Worm (Caenorhabditis elegans) whole organism, early embryonic: ENCODE measurements around the gene D2021.4.

Experiments
- B0310.2 ChIP-seq: sonication (generic microtip); optimal IDR thresholded peaks from 2 replicates; lab custom pipeline; 2016; ENCODE audit warnings: mild to moderate bottlenecking, missing genetic modification characterization, missing compliant biosample characterization
- F13C5.2 ChIP-seq: sonication (generic microtip); optimal IDR thresholded peaks from 2 replicates; lab custom pipeline; 2017; ENCODE audit warnings: mild to moderate bottlenecking, missing genetic modification characterization, inconsistent platforms, missing compliant biosample characterization
- aly-1 ChIP-seq: sonication (generic microtip); optimal IDR thresholded peaks from 2 replicates; lab custom pipeline; 2016; ENCODE audit warnings: missing genetic modification characterization, missing compliant biosample characterization
- ama-1 ChIP-seq: fragments of 150-350 bp; optimal IDR thresholded peaks from 2 replicates; lab custom pipeline; 2014
- ceh-13 ChIP-seq: fragments of 200-800 bp; sonication (Bioruptor generic); optimal IDR thresholded peaks from 2 replicates; lab custom pipeline; 2018; ENCODE audit warnings: mild to moderate bottlenecking, missing genetic modification characterization, missing compliant biosample characterization
- ceh-36 ChIP-seq: sonication (generic microtip); optimal IDR thresholded peaks from 2 replicates; lab custom pipeline; 2016; ENCODE audit warnings: missing genetic modification characterization, inconsistent platforms, missing compliant biosample characterization
- ets-7 ChIP-seq: sonication (generic microtip); optimal IDR thresholded peaks from 2 replicates; lab custom pipeline; 2016; ENCODE audit warnings: missing genotype, missing genetic modification characterization, missing compliant biosample characterization
- flt-1 ChIP-seq: fragments of 200-800 bp; sonication (Bioruptor generic); IDR thresholded peaks from 2 replicates; pipeline ENCODE4 v1.3.6; 2022; ENCODE audit warnings: missing genetic modification characterization, missing compliant biosample characterization
- hmbx-1 ChIP-seq: sonication (generic microtip); optimal IDR thresholded peaks from 2 replicates; lab custom pipeline; 2016; ENCODE audit warnings: mild to moderate bottlenecking, missing genetic modification characterization, missing compliant biosample characterization
- hmg-4 ChIP-seq: fragments of 200-800 bp; sonication (Bioruptor generic); optimal IDR thresholded peaks from 2 replicates; lab custom pipeline; 2018; ENCODE audit warnings: mild to moderate bottlenecking, missing genetic modification characterization, missing compliant biosample characterization
- hnd-1 ChIP-seq: sonication (generic microtip); optimal IDR thresholded peaks from 2 replicates; lab custom pipeline; 2016; ENCODE audit warnings: missing genetic modification characterization, missing compliant biosample characterization
- pes-1 ChIP-seq: fragments of 200-800 bp; sonication (Bioruptor generic); IDR thresholded peaks from 2 replicates; pipeline ENCODE4 v1.3.6; 2022; ENCODE audit warnings: missing genetic modification reagents, missing genetic modification characterization, missing compliant biosample characterization
- scrt-1 ChIP-seq: fragments of 200-800 bp; sonication (Bioruptor generic); IDR thresholded peaks from 2 replicates; pipeline ENCODE4 v1.3.6; 2022; ENCODE audit warnings: missing genetic modification characterization, missing compliant biosample characterization
- sea-1 ChIP-seq: fragments of 200-800 bp; sonication (Bioruptor generic); conservative IDR thresholded peaks from 2 replicates; pipeline ENCODE4 v1.3.6; 2022; ENCODE audit warnings: missing genetic modification characterization, missing compliant biosample characterization
- tbx-11 ChIP-seq: fragments of 200-800 bp; sonication (Bioruptor generic); IDR thresholded peaks from 2 replicates; pipeline ENCODE4 v1.3.6; 2022; ENCODE audit warnings: missing genetic modification characterization, missing compliant biosample characterization
- tbx-37 ChIP-seq: fragments of 200-800 bp; sonication (Bioruptor generic); conservative IDR thresholded peaks from 2 replicates; pipeline ENCODE4 v1.3.6; 2022; ENCODE audit warnings: missing genetic modification reagents, missing genetic modification characterization, missing compliant biosample characterization
- tra-4 ChIP-seq: sonication (generic microtip); optimal IDR thresholded peaks from 2 replicates; lab custom pipeline; 2017; ENCODE audit warnings: missing genetic modification characterization, missing compliant biosample characterization

D2021.4 gene

ce11 chrX:8521614-8522013 lies 27.3 kb downstream of the D2021.4 start, which contains the start of gene C03G5.14:
Gene C03G5.14 (plus strand): TSS chrX:8521914.
- TF ChIP-seq ets-7 (tag; lab: Kevin White, UChicago), result no peak
- TF ChIP-seq ama-1 (lab: Kevin White, UChicago), result no peak
- no peak for TF ChIP-seq hmg-4 (GFP tag; lab: Kevin White, UChicago)
- no peak for TF ChIP-seq hnd-1 (tag; lab: Kevin White, UChicago)
- no peak for TF ChIP-seq sea-1
- TF ChIP-seq ceh-13 (GFP tag; lab: Kevin White, UChicago), result no peak
- TF ChIP-seq aly-1 (tag; lab: Kevin White, UChicago), result no peak
- TF ChIP-seq scrt-1, result no peak

ce11 chrX:8520402-8520801 lies 28.5 kb downstream of the D2021.4 start, which contains the start of gene H03E18.2:
Gene H03E18.2 (minus strand): TSS chrX:8520502.
- no peak for TF ChIP-seq B0310.2 (tag; lab: Kevin White, UChicago)
- no peak for TF ChIP-seq ceh-36 (tag; lab: Kevin White, UChicago)
- TF ChIP-seq scrt-1, result no peak
- no peak for TF ChIP-seq pes-1
- no peak for TF ChIP-seq F13C5.2 (tag; lab: Kevin White, UChicago)
- TF ChIP-seq aly-1 (tag; lab: Kevin White, UChicago), result no peak
- TF ChIP-seq ets-7 (tag; lab: Kevin White, UChicago), result no peak
- no peak for TF ChIP-seq ama-1 (lab: Kevin White, UChicago)
- no peak for TF ChIP-seq flt-1 (GFP tag; lab: Robert Waterston, UW)
- no peak for TF ChIP-seq hmg-4 (GFP tag; lab: Kevin White, UChicago)
- TF ChIP-seq hmbx-1 (tag; lab: Kevin White, UChicago), result no peak
- no peak for TF ChIP-seq tra-4 (tag; lab: Kevin White, UChicago)
- TF ChIP-seq tbx-37, result no peak
- no peak for TF ChIP-seq ceh-13 (GFP tag; lab: Kevin White, UChicago)

ce11 chrX:8509088-8509487 lies 39.8 kb downstream of the D2021.4 start:
- TF ChIP-seq pes-1 (no peak), flt-1 (GFP tag; lab: Robert Waterston, UW) (no peak), ets-7 (tag; lab: Kevin White, UChicago) (no peak), F13C5.2 (tag; lab: Kevin White, UChicago) (no peak), tbx-37 (no peak), ceh-36 (tag; lab: Kevin White, UChicago) (no peak), aly-1 (tag; lab: Kevin White, UChicago) (no peak), ceh-13 (GFP tag; lab: Kevin White, UChicago) (no peak), scrt-1 (no peak), hmbx-1 (tag; lab: Kevin White, UChicago) (no peak), tra-4 (tag; lab: Kevin White, UChicago) (no peak), B0310.2 (tag; lab: Kevin White, UChicago) (no peak), sea-1 (no peak), ama-1 (lab: Kevin White, UChicago) (no peak), hmg-4 (GFP tag; lab: Kevin White, UChicago) (no peak), tbx-11 (no peak), hnd-1 (tag; lab: Kevin White, UChicago) (no peak)

- TF ChIP-seq aly-1 (tag; lab: Kevin White, UChicago) (no peak), scrt-1 (no peak)
Measured at ce11 chrX:8507576-8507975, 41.3 kb downstream of the D2021.4 start, which contains the start of gene H03E18.1. Gene H03E18.1 (plus strand): TSS chrX:8507876.

ce11 chrX:8507053-8507452 lies 41.8 kb downstream of the D2021.4 start:
- no peak for TF ChIP-seq tra-4 (tag; lab: Kevin White, UChicago)
- TF ChIP-seq tbx-11, result no peak
- TF ChIP-seq F13C5.2 (tag; lab: Kevin White, UChicago), result no peak
- no peak for TF ChIP-seq pes-1
- no peak for TF ChIP-seq ama-1 (lab: Kevin White, UChicago)
- TF ChIP-seq aly-1 (tag; lab: Kevin White, UChicago), result no peak
- no peak for TF ChIP-seq ceh-13 (GFP tag; lab: Kevin White, UChicago)
- no peak for TF ChIP-seq hnd-1 (tag; lab: Kevin White, UChicago)
- TF ChIP-seq hmbx-1 (tag; lab: Kevin White, UChicago), result no peak
- no peak for TF ChIP-seq B0310.2 (tag; lab: Kevin White, UChicago)
- no peak for TF ChIP-seq hmg-4 (GFP tag; lab: Kevin White, UChicago)

- TF ChIP-seq ceh-13 (GFP tag; lab: Kevin White, UChicago) (no peak), scrt-1 (no peak)
Measured at ce11 chrX:8504207-8504606, 44.7 kb downstream of the D2021.4 start.

- TF ChIP-seq tbx-37 (no peak), hmg-4 (GFP tag; lab: Kevin White, UChicago) (no peak), pes-1 (no peak), sea-1 (no peak), hmbx-1 (tag; lab: Kevin White, UChicago) (no peak), tbx-11 (no peak), ceh-36 (tag; lab: Kevin White, UChicago) (no peak), hnd-1 (tag; lab: Kevin White, UChicago) (no peak)
Measured at ce11 chrX:8500922-8501321, 48.0 kb downstream of the D2021.4 start, which contains the start of gene grd-4. Gene grd-4 (plus strand): TSS chrX:8501222.

ce11 chrX:8499721-8500120 lies 49.2 kb downstream of the D2021.4 start, which contains the start of gene grd-14:
Gene grd-14 (plus strand): TSS chrX:8500021.
- TF ChIP-seq flt-1 (GFP tag; lab: Robert Waterston, UW) (no peak), ets-7 (tag; lab: Kevin White, UChicago) (no peak), ceh-13 (GFP tag; lab: Kevin White, UChicago) (no peak), ceh-36 (tag; lab: Kevin White, UChicago) (no peak), tra-4 (tag; lab: Kevin White, UChicago) (no peak), ama-1 (lab: Kevin White, UChicago) (no peak), hmg-4 (GFP tag; lab: Kevin White, UChicago) (no peak), tbx-37 (no peak), aly-1 (tag; lab: Kevin White, UChicago) (no peak), pes-1 (no peak), scrt-1 (no peak), hnd-1 (tag; lab: Kevin White, UChicago) (no peak), F13C5.2 (tag; lab: Kevin White, UChicago) (no peak)
